Worm (Caenorhabditis elegans): ENCODE measurements around the gene psd-1.

ce11 chrIII:7277228-7277627 is 2.0 kb upstream of the psd-1 start, which contains the start of the genes spot-1 and B0361.11:
- TF ChIP-seq nhr-237 (tag; optimal IDR thresholded peaks at IDR 0.05) (no peak), pqm-1 (tag; optimal IDR thresholded peaks at IDR 0.05) (no peak), zag-1 (tag; optimal IDR thresholded peaks at IDR 0.05) (no peak), lin-13 (GFP tag; optimal IDR thresholded peaks at IDR 0.05) (no peak), nhr-76 (tag; optimal IDR thresholded peaks at IDR 0.05) (no peak), F49E8.2 (tag; optimal IDR thresholded peaks at IDR 0.05; ENCODE audit: borderline replicate concordance) (no peak), ama-1 (optimal IDR thresholded peaks at IDR 0.05) (no peak), nhr-77 (tag; optimal IDR thresholded peaks at IDR 0.05) (peak; percentile 23), lin-39 (tag; optimal IDR thresholded peaks at IDR 0.05) (no peak), nhr-11 (tag; optimal IDR thresholded peaks at IDR 0.05) (no peak)
